Fruit fly (Drosophila melanogaster): ENCODE data around the gene tara.
"Not testable (repeated sequence)": the region's sequence is repeated elsewhere in the genome, so short reads cannot be mapped to it uniquely, and the experiment has no call there.

The tara gene

dm6 chr3R:16225351-16225750 is at the start of gene tara:
Gene tara (plus strand): TSS chr3R:16225651.
- TF ChIP-seq insv (optimal IDR thresholded peaks at IDR 0.05) (no peak), psq (optimal IDR thresholded peaks at IDR 0.05) (no peak), h (optimal IDR thresholded peaks at IDR 0.05) (no peak), Sin3A (optimal IDR thresholded peaks at IDR 0.05) (no peak)

dm6 chr3R:16176526-16176925 is 48.9 kb upstream of the tara start:
- TF ChIP-seq Myc (optimal IDR thresholded peaks at IDR 0.05) (no peak), Sin3A (optimal IDR thresholded peaks at IDR 0.05) (no peak), h (optimal IDR thresholded peaks at IDR 0.05) (no peak), psq (optimal IDR thresholded peaks at IDR 0.05) (no peak), insv (optimal IDR thresholded peaks at IDR 0.05) (no peak), ttk (optimal IDR thresholded peaks at IDR 0.05) (no peak)

- TF ChIP-seq insv (optimal IDR thresholded peaks at IDR 0.05) (no peak), ttk (optimal IDR thresholded peaks at IDR 0.05) (no peak), Myc (optimal IDR thresholded peaks at IDR 0.05) (no peak), psq (optimal IDR thresholded peaks at IDR 0.05) (no peak), Sin3A (optimal IDR thresholded peaks at IDR 0.05) (no peak), h (optimal IDR thresholded peaks at IDR 0.05) (no peak)
Observed at dm6 chr3R:16180476-16181070, 44.9 kb upstream of the tara start, which contains the start of gene CG8927. Gene CG8927 (plus strand): TSS chr3R:16181020.

- TF ChIP-seq insv (optimal IDR thresholded peaks at IDR 0.05), result no peak
- TF ChIP-seq psq (optimal IDR thresholded peaks at IDR 0.05), result no peak
- TF ChIP-seq h (optimal IDR thresholded peaks at IDR 0.05), result no peak
- TF ChIP-seq ttk (optimal IDR thresholded peaks at IDR 0.05), result no peak
- TF ChIP-seq Myc (optimal IDR thresholded peaks at IDR 0.05), result no peak
Observed at dm6 chr3R:16182269-16182875, 43.1 kb upstream of the tara start.

dm6 chr3R:16186791-16187681 is 38.4 kb upstream of the tara start, which contains the start of gene sra:
Gene sra (plus strand): TSS chr3R:16186999.
- no peak for TF ChIP-seq insv (optimal IDR thresholded peaks at IDR 0.05)
- no peak for TF ChIP-seq ttk (optimal IDR thresholded peaks at IDR 0.05)
- no peak for TF ChIP-seq Myc (optimal IDR thresholded peaks at IDR 0.05)
- TF ChIP-seq h (optimal IDR thresholded peaks at IDR 0.05), result no peak
- TF ChIP-seq Sin3A (optimal IDR thresholded peaks at IDR 0.05), result no peak
- no peak for TF ChIP-seq psq (optimal IDR thresholded peaks at IDR 0.05)

dm6 chr3R:16187737-16188136 is 37.7 kb upstream of the tara start:
- TF ChIP-seq Myc (optimal IDR thresholded peaks at IDR 0.05), result no peak
- TF ChIP-seq psq (optimal IDR thresholded peaks at IDR 0.05), result no peak
- TF ChIP-seq Sin3A (optimal IDR thresholded peaks at IDR 0.05), result no peak
- TF ChIP-seq ttk (optimal IDR thresholded peaks at IDR 0.05), result no peak
- TF ChIP-seq insv (optimal IDR thresholded peaks at IDR 0.05), result no peak
- no peak for TF ChIP-seq h (optimal IDR thresholded peaks at IDR 0.05)

dm6 chr3R:16189464-16189863 is 36.0 kb upstream of the tara start, which contains the start of gene Bin1:
Gene Bin1 (minus strand): TSS chr3R:16189564.
- not testable (repeated sequence) for TF ChIP-seq h, psq, Sin3A (optimal IDR thresholded peaks at IDR 0.05)

dm6 chr3R:16190183-16190763 is 35.2 kb upstream of the tara start:
- TF ChIP-seq psq (optimal IDR thresholded peaks at IDR 0.05) (no peak), ttk (optimal IDR thresholded peaks at IDR 0.05) (no peak), Myc (optimal IDR thresholded peaks at IDR 0.05) (no peak)

- TF ChIP-seq Myc (optimal IDR thresholded peaks at IDR 0.05), result no peak
- no peak for TF ChIP-seq psq (optimal IDR thresholded peaks at IDR 0.05)
- no peak for TF ChIP-seq Sin3A (optimal IDR thresholded peaks at IDR 0.05)
- no peak for TF ChIP-seq insv (optimal IDR thresholded peaks at IDR 0.05)
- TF ChIP-seq h (optimal IDR thresholded peaks at IDR 0.05), result no peak
- TF ChIP-seq ttk (optimal IDR thresholded peaks at IDR 0.05), result no peak
Observed at dm6 chr3R:16190782-16191181, 34.7 kb upstream of the tara start.

dm6 chr3R:16200497-16201019 is 24.9 kb upstream of the tara start:
- TF ChIP-seq psq (optimal IDR thresholded peaks at IDR 0.05) (no peak), Myc (optimal IDR thresholded peaks at IDR 0.05) (no peak), ttk (optimal IDR thresholded peaks at IDR 0.05) (no peak), h (optimal IDR thresholded peaks at IDR 0.05) (no peak), Sin3A (optimal IDR thresholded peaks at IDR 0.05) (no peak), insv (optimal IDR thresholded peaks at IDR 0.05) (no peak)

dm6 chr3R:16202335-16203024 is 23.0 kb upstream of the tara start:
- no peak for TF ChIP-seq insv (optimal IDR thresholded peaks at IDR 0.05)
- no peak for TF ChIP-seq Sin3A (optimal IDR thresholded peaks at IDR 0.05)
- no peak for TF ChIP-seq Myc (optimal IDR thresholded peaks at IDR 0.05)
- TF ChIP-seq ttk (optimal IDR thresholded peaks at IDR 0.05), result no peak
- TF ChIP-seq h (optimal IDR thresholded peaks at IDR 0.05), result no peak
- no peak for TF ChIP-seq psq (optimal IDR thresholded peaks at IDR 0.05)

Measured in Kc167 (cell line).